Fruit fly (Drosophila melanogaster) whole organism, embryonic: ENCODE results near the gene dome.

ENCODE experiments used
- Antp ChIP-seq: fragments of 200-800 bp; sonication (Bioruptor generic); optimal IDR thresholded peaks from 3 replicates; lab custom pipeline; 2016; ENCODE audit warnings: missing biosample characterization, missing genetic modification characterization
- Bgb ChIP-seq: fragments of 200-800 bp; sonication (Bioruptor generic); IDR thresholded peaks from 2 replicates; pipeline ENCODE4 v1.3.6; 2022; ENCODE audit warnings: missing biosample characterization, missing genetic modification characterization; ENCODE audit not compliant: partially characterized antibody
- CG10366 ChIP-seq: fragments of 200-800 bp; sonication (Bioruptor generic); IDR thresholded peaks from 2 replicates; pipeline ENCODE4 v1.3.6; 2022; ENCODE audit warnings: missing biosample characterization, missing genetic modification characterization
- CG11456 ChIP-seq: fragments of 200-800 bp; sonication (Bioruptor generic); IDR thresholded peaks from 3 replicates; pipeline ENCODE4 v1.3.6; 2022; ENCODE audit warnings: missing biosample characterization, missing genetic modification characterization
- CG13424 ChIP-seq: fragments of 200-800 bp; sonication (Bioruptor generic); optimal IDR thresholded peaks from 2 replicates; lab custom pipeline; 2019; ENCODE audit warnings: missing biosample characterization, mild to moderate bottlenecking, missing genetic modification characterization, moderate library complexity
- CG13775 ChIP-seq: fragments of 200-800 bp; sonication (Bioruptor generic); optimal IDR thresholded peaks from 3 replicates; lab custom pipeline; 2017; ENCODE audit warnings: missing biosample characterization, mild to moderate bottlenecking, missing genetic modification characterization
- CG1603 ChIP-seq: fragments of 200-800 bp; sonication (Bioruptor generic); optimal IDR thresholded peaks from 2 replicates; lab custom pipeline; 2019; ENCODE audit warnings: missing biosample characterization, mild to moderate bottlenecking, missing genetic modification characterization, moderate library complexity
- CG17361 ChIP-seq: fragments of 200-800 bp; sonication (Bioruptor generic); IDR thresholded peaks from 3 replicates; pipeline ENCODE4 v1.3.6; 2022; ENCODE audit warnings: missing biosample characterization, missing genetic modification characterization
- CG1832 ChIP-seq: fragments of 200-800 bp; sonication (Bioruptor generic); optimal IDR thresholded peaks from 2 replicates; lab custom pipeline; 2017; ENCODE audit warnings: missing biosample characterization, mild to moderate bottlenecking, missing genetic modification characterization, inconsistent platforms
- CG4617 ChIP-seq: fragments of 200-800 bp; sonication (Bioruptor generic); optimal IDR thresholded peaks from 3 replicates; lab custom pipeline; 2016; ENCODE audit warnings: missing biosample characterization, missing genetic modification characterization, borderline replicate concordance
- CG6254 ChIP-seq: fragments of 200-800 bp; sonication (Bioruptor generic); optimal IDR thresholded peaks from 3 replicates; lab custom pipeline; 2017; ENCODE audit warnings: mild to moderate bottlenecking, missing biosample characterization, missing genetic modification reagents, missing genetic modification characterization
- CG8478 ChIP-seq: fragments of >200 bp; optimal IDR thresholded peaks from 2 replicates; lab custom pipeline; 2018
- CG8765 ChIP-seq: fragments of 200-800 bp; sonication (Bioruptor generic); IDR thresholded peaks from 2 replicates; pipeline ENCODE4 v1.3.6; 2022; ENCODE audit warnings: missing biosample characterization, missing genetic modification characterization
- CG9817 ChIP-seq: fragments of 200-800 bp; sonication (Bioruptor generic); optimal IDR thresholded peaks from 2 replicates; lab custom pipeline; 2018; ENCODE audit warnings: missing biosample characterization, mild to moderate bottlenecking, missing genetic modification characterization, moderate library complexity
- Deaf1 ChIP-seq: fragments of 200-800 bp; optimal IDR thresholded peaks from 3 replicates; lab custom pipeline; 2019; ENCODE audit warnings: missing biosample characterization, mild to moderate bottlenecking, missing genetic modification characterization, moderate library complexity
- MBD-R2 ChIP-seq: fragments of 200-800 bp; sonication (Bioruptor generic); IDR thresholded peaks from 2 replicates; pipeline ENCODE4 v1.3.6; 2022; ENCODE audit warnings: missing biosample characterization, missing genetic modification characterization
- Mad ChIP-seq: fragments of 200-800 bp; sonication (Bioruptor generic); optimal IDR thresholded peaks from 2 replicates; lab custom pipeline; 2016; ENCODE audit warnings: missing biosample characterization, missing genetic modification characterization
- Med ChIP-seq: fragments of 200-800 bp; sonication (Bioruptor generic); peaks from one replicate; lab custom pipeline; 2016; ENCODE audit warnings: missing biosample characterization, missing genetic modification characterization, mild to moderate bottlenecking, inconsistent platforms, moderate library complexity
- Myb ChIP-seq: fragments of 200-800 bp; sonication (Bioruptor generic); optimal IDR thresholded peaks from 2 replicates; lab custom pipeline; 2016; ENCODE audit warnings: missing biosample characterization, missing genetic modification characterization
- Stat92E ChIP-seq, 3 experiments: fragments of >200 bp in 2 of 3; fragments of 200-800 bp in 1 of 3; sonication (Bioruptor generic) in 1 of 3; optimal IDR thresholded peaks; 2 replicates each; lab custom pipeline; 2017 to 2019; ENCODE audit warnings: missing biosample characterization in 3 of 3, missing genetic modification characterization in 3 of 3, mild to moderate bottlenecking in 1 of 3, moderate library complexity in 1 of 3
- al ChIP-seq: fragments of 200-800 bp; sonication (Bioruptor generic); IDR thresholded peaks from 2 replicates; pipeline ENCODE4 v1.3.6; 2022; ENCODE audit warnings: missing biosample characterization, missing genetic modification characterization
- ato ChIP-seq: fragments of 200-800 bp; sonication (Bioruptor generic); IDR thresholded peaks from 2 replicates; pipeline ENCODE4 v1.3.6; 2022; ENCODE audit warnings: missing biosample characterization, missing genetic modification characterization; ENCODE audit not compliant: partially characterized antibody
- az2 ChIP-seq: fragments of 200-800 bp; sonication (Bioruptor generic); optimal IDR thresholded peaks from 3 replicates; lab custom pipeline; 2016; ENCODE audit warnings: missing biosample characterization, missing genetic modification characterization
- chm ChIP-seq: fragments of 200-800 bp; sonication (Bioruptor generic); IDR thresholded peaks from 2 replicates; pipeline ENCODE4 v1.3.6; 2022; ENCODE audit warnings: missing biosample characterization, missing genetic modification characterization
- dm ChIP-seq: fragments of 200-800 bp; sonication (Bioruptor generic); optimal IDR thresholded peaks from 3 replicates; lab custom pipeline; 2016; ENCODE audit warnings: missing biosample characterization, missing genetic modification characterization
- ewg ChIP-seq: fragments of 200-800 bp; sonication (Bioruptor generic); optimal IDR thresholded peaks from 3 replicates; lab custom pipeline; 2017; ENCODE audit warnings: mild to moderate bottlenecking, missing biosample characterization, missing genetic modification reagents, missing genetic modification characterization
- ftz-f1 ChIP-seq: fragments of 200-800 bp; sonication (Bioruptor generic); optimal IDR thresholded peaks from 2 replicates; lab custom pipeline; 2016; ENCODE audit warnings: missing biosample characterization, missing genetic modification characterization
- gfzf ChIP-seq: fragments of 200-800 bp; sonication (Bioruptor generic); optimal IDR thresholded peaks from 2 replicates; lab custom pipeline; 2016; ENCODE audit warnings: missing biosample characterization, mild to moderate bottlenecking, missing genetic modification characterization, moderate library complexity
- mld ChIP-seq: fragments of 200-800 bp; sonication (Bioruptor generic); IDR thresholded peaks from 3 replicates; pipeline ENCODE4 v1.3.6; 2022; ENCODE audit warnings: missing biosample characterization, missing genetic modification characterization; ENCODE audit not compliant: partially characterized antibody
- odd ChIP-seq: fragments of 200-800 bp; sonication (Bioruptor generic); optimal IDR thresholded peaks from 2 replicates; lab custom pipeline; 2017; ENCODE audit warnings: missing biosample characterization, mild to moderate bottlenecking, missing genetic modification characterization
- p53 ChIP-seq: fragments of 200-800 bp; sonication (Bioruptor generic); optimal IDR thresholded peaks from 2 replicates; lab custom pipeline; 2016; ENCODE audit warnings: missing biosample characterization, missing genetic modification characterization
- phol ChIP-seq: fragments of 200-800 bp; sonication (Bioruptor generic); optimal IDR thresholded peaks from 3 replicates; lab custom pipeline; 2018; ENCODE audit warnings: missing biosample characterization, mild to moderate bottlenecking, missing genetic modification characterization, moderate library complexity
- psq ChIP-seq: fragments of 200-800 bp; sonication (Bioruptor generic); optimal IDR thresholded peaks from 2 replicates; lab custom pipeline; 2017; ENCODE audit warnings: missing biosample characterization, missing genetic modification characterization
- pum ChIP-seq: fragments of 200-800 bp; sonication (Bioruptor generic); optimal IDR thresholded peaks from 2 replicates; lab custom pipeline; 2016; ENCODE audit warnings: missing biosample characterization, missing genetic modification characterization
- twi ChIP-seq: fragments of 200-800 bp; optimal IDR thresholded peaks from 2 replicates; lab custom pipeline; 2019; ENCODE audit warnings: missing biosample characterization, mild to moderate bottlenecking, missing genetic modification characterization, moderate library complexity
- zfh2 ChIP-seq: fragments of 200-800 bp; sonication (Bioruptor generic); optimal IDR thresholded peaks from 2 replicates; lab custom pipeline; 2016; ENCODE audit warnings: missing biosample characterization, missing genetic modification characterization

dome gene

DNA sequence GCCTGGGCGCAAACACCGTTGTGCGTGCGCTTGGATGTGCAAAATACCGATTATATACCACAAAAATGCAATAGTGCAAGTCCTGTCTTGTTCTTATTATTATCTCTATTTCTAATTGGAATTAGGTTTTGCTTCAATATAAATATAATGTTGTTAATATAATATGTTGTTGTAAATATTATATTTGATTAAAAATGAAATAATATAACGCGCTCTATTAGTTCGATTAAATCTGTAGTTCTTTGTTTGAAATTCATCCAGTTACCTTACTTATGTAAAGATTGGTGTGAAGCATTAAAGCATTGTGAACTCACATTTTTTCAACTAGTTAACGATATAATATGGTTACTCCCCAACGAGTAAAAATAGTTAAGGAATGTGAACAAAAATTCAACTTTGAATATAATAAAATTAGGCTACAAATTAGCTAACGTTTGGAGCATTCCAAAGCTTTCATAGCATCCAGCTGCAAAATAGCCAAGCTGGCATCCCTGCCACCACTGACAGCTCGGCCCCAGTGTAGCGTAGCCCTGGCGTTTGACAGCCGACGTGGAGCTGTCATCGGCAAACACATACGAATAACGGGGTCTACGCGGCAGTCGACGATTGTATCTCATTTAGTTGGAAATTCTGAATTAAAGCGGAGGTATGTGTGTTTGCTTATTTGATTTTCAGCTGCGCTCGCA is 40.4 kb downstream of the dome start, which contains the start of the genes CG12237 and Sec61gamma (continued):
- TF ChIP-seq mld (GFP tag; lab: Robert Waterston, UW) (no peak), dm (GFP tag; lab: Kevin White, UChicago) (peak; percentile 53), CG4617 (GFP tag; lab: Kevin White, UChicago) (peak; percentile 32), CG13424 (tag; lab: Kevin White, UChicago) (no peak), chm (GFP tag; lab: Robert Waterston, UW) (peak; percentile 41; the same call in 1 of the 2 replicates), CG9817 (tag; lab: Kevin White, UChicago) (peak; percentile 29), Stat92E (GFP tag; optimal IDR thresholded peaks at IDR 0.05; lab: Kevin White, UChicago) (peak in 1 of 3 experiments; percentile 56), ftz-f1 (GFP tag; lab: Kevin White, UChicago) (peak; percentile 20), Antp (peak; percentile 28), Mad (GFP tag; lab: Kevin White, UChicago) (peak; percentile 9), Myb (GFP tag; lab: Kevin White, UChicago) (peak; percentile 22), zfh2 (GFP tag; lab: Kevin White, UChicago) (peak; percentile 37), Bgb (GFP tag; lab: Robert Waterston, UW) (peak; percentile 30; the same call in 1 of the 2 replicates), phol (tag; lab: Kevin White, UChicago) (peak; percentile 33), Deaf1 (peak; percentile 91), p53 (GFP tag; lab: Kevin White, UChicago) (peak; percentile 44), odd (no peak), gfzf (peak; percentile 39), psq (no peak), ewg (GFP tag; lab: Kevin White, UChicago) (peak; percentile 11), twi (tag; lab: Kevin White, UChicago) (no peak), CG8765 (GFP tag; lab: Robert Waterston, UW) (no peak), ato (no peak), az2 (GFP tag; lab: Kevin White, UChicago) (no peak), CG17361 (peak; percentile 48; the same call in 2 of the 3 replicates)

DNA sequence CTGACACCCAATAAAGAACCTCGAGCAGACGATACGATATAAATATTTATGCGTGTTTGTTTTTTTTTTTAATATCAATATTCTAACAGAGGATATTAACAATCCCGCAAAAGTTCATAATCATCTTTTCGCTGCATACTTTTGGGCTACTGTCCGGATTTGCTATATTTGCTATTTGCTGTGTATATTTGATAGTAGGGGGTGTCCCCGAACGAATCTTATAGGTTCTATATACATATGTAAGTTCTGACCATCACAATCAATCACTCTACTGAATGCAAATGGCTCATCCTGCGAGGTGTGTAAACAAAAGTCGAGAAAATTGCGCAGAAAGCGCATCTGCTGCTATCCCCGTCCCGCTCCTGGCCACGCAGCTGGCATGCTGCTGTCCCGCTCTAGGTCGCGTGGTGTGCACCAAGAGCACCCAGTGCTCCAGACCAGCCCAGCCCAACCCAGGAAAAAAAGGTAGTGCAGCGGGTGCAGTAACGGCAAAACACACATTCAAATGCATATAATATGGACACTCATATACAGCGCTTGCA is 42.5 kb downstream of the dome start:
- TF ChIP-seq CG1832 (GFP tag; lab: Kevin White, UChicago) (peak; percentile 66), CG6254 (GFP tag; lab: Kevin White, UChicago) (peak; percentile 46), CG10366 (GFP tag; lab: Robert Waterston, UW) (no peak), Med (GFP tag; lab: Kevin White, UChicago) (peak; percentile 37), gfzf (no peak), al (GFP tag; lab: Robert Waterston, UW) (no peak), Bgb (GFP tag; lab: Robert Waterston, UW) (0 out of 2 replicates have a peak, but pooled peaks have one; percentile 13), CG11456 (GFP tag; lab: Robert Waterston, UW) (no peak), pum (no peak), CG8478 (lab: Kevin White, UChicago) (peak; percentile 59), CG1603 (no peak), MBD-R2 (GFP tag; lab: Robert Waterston, UW) (peak; percentile 34; the same call in 1 of the 2 replicates), CG13775 (no peak)
